Worm (Caenorhabditis elegans) whole organism, late embryonic: ENCODE results near the gene E02H4.8.
A peak's percentile ranks its signal among the peaks of the same experiment; 100 is the strongest.

Source experiments
- ceh-24 ChIP-seq: sonication (generic microtip); optimal IDR thresholded peaks from 2 replicates; lab custom pipeline; 2016; ENCODE audit warnings: mild to moderate bottlenecking, missing genetic modification characterization, missing compliant biosample characterization
- ceh-45 ChIP-seq: fragments of 200-800 bp; sonication (Bioruptor generic); IDR thresholded peaks from 2 replicates; pipeline ENCODE4 v1.3.6; 2022; ENCODE audit warnings: missing genetic modification reagents, missing genetic modification characterization, missing compliant biosample characterization
- ceh-9 ChIP-seq: sonication (generic microtip); optimal IDR thresholded peaks from 2 replicates; lab custom pipeline; 2016; ENCODE audit warnings: mild to moderate bottlenecking, missing genetic modification characterization, inconsistent platforms, missing compliant biosample characterization
- che-1 ChIP-seq: sonication (generic microtip); optimal IDR thresholded peaks from 2 replicates; lab custom pipeline; 2016; ENCODE audit warnings: mild to moderate bottlenecking, missing genetic modification characterization, missing compliant biosample characterization
- eyg-1 ChIP-seq: sonication (generic microtip); optimal IDR thresholded peaks from 2 replicates; lab custom pipeline; 2016; ENCODE audit warnings: missing genotype, missing genetic modification characterization, missing compliant biosample characterization
- fkh-10 ChIP-seq: fragments of 150-350 bp; optimal IDR thresholded peaks from 2 replicates; lab custom pipeline; 2014; ENCODE audit warnings: missing biosample characterization, missing genetic modification reagents, missing genetic modification characterization
- gmeb-2 ChIP-seq: sonication (generic microtip); optimal IDR thresholded peaks from 2 replicates; lab custom pipeline; 2016; ENCODE audit warnings: missing genetic modification characterization, inconsistent platforms, missing compliant biosample characterization
- nfya-1 ChIP-seq: sonication (generic microtip); optimal IDR thresholded peaks from 2 replicates; lab custom pipeline; 2017; ENCODE audit warnings: missing genetic modification characterization, mild to moderate bottlenecking, missing compliant biosample characterization, antibody characterized with exemption, moderate library complexity
- pat-9 ChIP-seq: fragments of 200-800 bp; sonication (Bioruptor generic); optimal IDR thresholded peaks from 2 replicates; lab custom pipeline; 2018; ENCODE audit warnings: mild to moderate bottlenecking, missing genetic modification characterization, moderate library complexity, missing compliant biosample characterization
- pha-2 ChIP-seq: sonication (generic microtip); optimal IDR thresholded peaks from 2 replicates; lab custom pipeline; 2017; ENCODE audit warnings: mild to moderate bottlenecking, missing genetic modification characterization, missing compliant biosample characterization
- pha-4 ChIP-seq: fragments of 150-350 bp; optimal IDR thresholded peaks from 2 replicates; lab custom pipeline; 2018; ENCODE audit warnings: missing biosample characterization, missing genetic modification reagents, missing genetic modification characterization
- rnt-1 ChIP-seq: sonication (generic microtip); optimal IDR thresholded peaks from 2 replicates; lab custom pipeline; 2016; ENCODE audit warnings: missing genetic modification characterization, missing compliant biosample characterization

- TF ChIP-seq gmeb-2 (tag; lab: Kevin White, UChicago): no peak
- no peak for TF ChIP-seq pha-4 (tag; lab: Kevin White, UChicago)
- TF ChIP-seq pat-9 (tag; lab: Kevin White, UChicago): no peak
- TF ChIP-seq ceh-24 (tag; lab: Kevin White, UChicago): no peak
- TF ChIP-seq nfya-1: peak; percentile 86
- TF ChIP-seq rnt-1 (tag; lab: Kevin White, UChicago): no peak
- TF ChIP-seq che-1: peak; percentile 7
- TF ChIP-seq ceh-9 (tag; lab: Kevin White, UChicago): no peak
- TF ChIP-seq ceh-45 (GFP tag; lab: Robert Waterston, UW): no peak
- TF ChIP-seq fkh-10 (GFP tag; lab: Kevin White, UChicago): no peak
- TF ChIP-seq pha-2: peak; percentile 57
- no peak for TF ChIP-seq eyg-1 (tag; lab: Kevin White, UChicago)
Observed at ce11 chrX:14312416-14312815, 49.0 kb upstream of the E02H4.8 start.
